Fruit fly (Drosophila melanogaster) whole organism, embryonic: ENCODE results near the gene TotZ.

Experiments
- Atf6 ChIP-seq: fragments of 200-800 bp; sonication (Bioruptor generic); IDR thresholded peaks from 2 replicates; pipeline ENCODE4 v1.3.6; 2022; ENCODE audit warnings: missing biosample characterization, missing genetic modification characterization
- CG12391 ChIP-seq: fragments of 200-800 bp; sonication (Bioruptor generic); optimal IDR thresholded peaks from 3 replicates; lab custom pipeline; 2018; ENCODE audit warnings: missing biosample characterization, mild to moderate bottlenecking, missing genetic modification characterization, moderate library complexity
- CG12942 ChIP-seq: fragments of 200-800 bp; sonication (Bioruptor generic); optimal IDR thresholded peaks from 3 replicates; lab custom pipeline; 2016; ENCODE audit warnings: missing biosample characterization, missing genetic modification characterization
- CG15011 ChIP-seq: fragments of 200-800 bp; sonication (Bioruptor generic); optimal IDR thresholded peaks from 3 replicates; lab custom pipeline; 2018; ENCODE audit warnings: missing biosample characterization, mild to moderate bottlenecking, missing genetic modification characterization
- CG17186 ChIP-seq: fragments of 200-800 bp; sonication (Bioruptor generic); optimal IDR thresholded peaks from 3 replicates; lab custom pipeline; 2017; ENCODE audit warnings: missing biosample characterization, missing genetic modification reagents, missing genetic modification characterization
- CG17385 ChIP-seq: fragments of 200-800 bp; sonication (Bioruptor generic); optimal IDR thresholded peaks from 3 replicates; lab custom pipeline; 2018; ENCODE audit warnings: missing biosample characterization, mild to moderate bottlenecking, missing genetic modification characterization
- CG17829 ChIP-seq: fragments of 200-800 bp; optimal IDR thresholded peaks from 2 replicates; lab custom pipeline; 2019; ENCODE audit warnings: missing biosample characterization, mild to moderate bottlenecking, missing genetic modification characterization, moderate library complexity
- CG18011 ChIP-seq: fragments of 200-800 bp; sonication (Bioruptor generic); optimal IDR thresholded peaks from 2 replicates; lab custom pipeline; 2017; ENCODE audit warnings: missing biosample characterization, missing genetic modification characterization, mild to moderate bottlenecking, moderate library complexity, missing genotype
- CG3065 ChIP-seq: fragments of 200-800 bp; sonication (Bioruptor generic); optimal IDR thresholded peaks from 2 replicates; lab custom pipeline; 2016; ENCODE audit warnings: missing biosample characterization, missing genetic modification characterization
- CG31388 ChIP-seq: fragments of 200-800 bp; sonication (Bioruptor generic); optimal IDR thresholded peaks from 2 replicates; lab custom pipeline; 2016; ENCODE audit warnings: missing biosample characterization, missing genetic modification characterization
- CG33213 ChIP-seq: fragments of 200-800 bp; sonication (Bioruptor generic); optimal IDR thresholded peaks from 3 replicates; lab custom pipeline; 2016; ENCODE audit warnings: missing biosample characterization, missing genetic modification characterization
- CG43689 ChIP-seq: fragments of 200-800 bp; sonication (Bioruptor generic); IDR thresholded peaks from 2 replicates; pipeline ENCODE4 v1.3.6; 2022; ENCODE audit warnings: missing biosample characterization, missing genetic modification characterization
- CG4424 ChIP-seq: fragments of 200-800 bp; sonication (Bioruptor generic); optimal IDR thresholded peaks from 3 replicates; lab custom pipeline; 2016; ENCODE audit warnings: missing biosample characterization, missing genetic modification characterization
- CG5953 ChIP-seq: fragments of 200-800 bp; sonication (Bioruptor generic); IDR thresholded peaks from 2 replicates; pipeline ENCODE4 v1.3.6; 2022; ENCODE audit warnings: missing biosample characterization, missing genetic modification characterization
- CG6654 ChIP-seq: fragments of 200-800 bp; sonication (Bioruptor generic); optimal IDR thresholded peaks from 2 replicates; lab custom pipeline; 2017; ENCODE audit warnings: missing biosample characterization, mild to moderate bottlenecking, missing genetic modification characterization
- CG6683 ChIP-seq: fragments of 200-800 bp; sonication (Bioruptor generic); optimal IDR thresholded peaks from 2 replicates; lab custom pipeline; 2017; ENCODE audit warnings: missing biosample characterization, mild to moderate bottlenecking, missing genetic modification characterization, missing genetic modification reagents
- CG8290 ChIP-seq, 3 experiments: fragments of 200-800 bp; sonication (Bioruptor generic); optimal IDR thresholded peaks; 2 replicates each; lab custom pipeline; 2016 to 2019; ENCODE audit warnings: missing biosample characterization in 3 of 3, missing genetic modification characterization in 3 of 3, mild to moderate bottlenecking in 2 of 3, moderate library complexity in 1 of 3
- CHES-1-like ChIP-seq: fragments of 200-800 bp; sonication (Bioruptor generic); optimal IDR thresholded peaks from 2 replicates; lab custom pipeline; 2016; ENCODE audit warnings: missing biosample characterization, missing genetic modification characterization
- Eip74EF ChIP-seq, 2 experiments: fragments of 200-800 bp in 1 of 2; fragments of >200 bp in 1 of 2; sonication (Bioruptor generic) in 1 of 2; optimal IDR thresholded peaks; 2 replicates each; lab custom pipeline; 2017 to 2019; ENCODE audit warnings: missing biosample characterization in 2 of 2, missing genetic modification characterization in 2 of 2, mild to moderate bottlenecking in 1 of 2, moderate library complexity in 1 of 2
- Fer1 ChIP-seq: fragments of 200-800 bp; sonication (Bioruptor generic); optimal IDR thresholded peaks from 2 replicates; lab custom pipeline; 2017; ENCODE audit warnings: missing biosample characterization, mild to moderate bottlenecking, missing genetic modification characterization
- H15 ChIP-seq: fragments of 200-800 bp; sonication (Bioruptor generic); IDR thresholded peaks from 3 replicates; pipeline ENCODE4 v1.3.6; 2022; ENCODE audit warnings: missing biosample characterization, missing genetic modification characterization
- Hand ChIP-seq: fragments of 200-800 bp; sonication (Bioruptor generic); optimal IDR thresholded peaks from 2 replicates; lab custom pipeline; 2017; ENCODE audit warnings: mild to moderate bottlenecking, missing biosample characterization, missing genetic modification reagents, missing genetic modification characterization
- Hr51 ChIP-seq, 2 experiments: fragments of 200-800 bp; sonication (Bioruptor generic); optimal IDR thresholded peaks; 2 replicates in 1 of 2; 3 replicates in 1 of 2; lab custom pipeline; 2016 to 2018; ENCODE audit warnings: missing biosample characterization in 2 of 2, missing genetic modification characterization in 2 of 2, mild to moderate bottlenecking in 1 of 2, moderate library complexity in 1 of 2
- Lpt ChIP-seq: fragments of >200 bp; optimal IDR thresholded peaks from 2 replicates; lab custom pipeline; 2018; ENCODE audit warnings: missing biosample characterization, missing genetic modification characterization
- Nf-YC ChIP-seq: fragments of 200-800 bp; optimal IDR thresholded peaks from 3 replicates; lab custom pipeline; 2019; ENCODE audit warnings: missing biosample characterization, mild to moderate bottlenecking, missing genetic modification characterization, moderate library complexity
- Oaz ChIP-seq: fragments of 200-800 bp; sonication (Bioruptor generic); IDR thresholded peaks from 2 replicates; pipeline ENCODE4 v1.3.6; 2022; ENCODE audit warnings: missing biosample characterization, missing genetic modification characterization
- Sin3A ChIP-seq: fragments of >200 bp; optimal IDR thresholded peaks from 2 replicates; lab custom pipeline; 2018
- Spps ChIP-seq: fragments of 200-800 bp; sonication (Bioruptor generic); optimal IDR thresholded peaks from 2 replicates; lab custom pipeline; 2018; ENCODE audit warnings: missing biosample characterization, mild to moderate bottlenecking, missing genetic modification characterization
- Vsx1 ChIP-seq: fragments of 200-800 bp; sonication (Bioruptor generic); optimal IDR thresholded peaks from 2 replicates; lab custom pipeline; 2017; ENCODE audit warnings: missing biosample characterization, mild to moderate bottlenecking, missing genetic modification characterization, missing genetic modification reagents
- Xrp1 ChIP-seq: fragments of 200-800 bp; sonication (Bioruptor generic); IDR thresholded peaks from 2 replicates; pipeline ENCODE4 v1.3.6; 2022; ENCODE audit warnings: missing biosample characterization, missing genetic modification characterization
- ara ChIP-seq: fragments of 200-800 bp; sonication (Bioruptor generic); IDR thresholded peaks from 2 replicates; pipeline ENCODE4 v1.3.6; 2022; ENCODE audit warnings: missing biosample characterization, missing genetic modification characterization
- ash1 ChIP-seq: fragments of 200-800 bp; sonication (Bioruptor generic); optimal IDR thresholded peaks from 2 replicates; lab custom pipeline; 2018; ENCODE audit warnings: missing biosample characterization, mild to moderate bottlenecking, missing genetic modification characterization
- bsh ChIP-seq, 2 experiments: fragments of 200-800 bp; sonication (Bioruptor generic); optimal IDR thresholded peaks; 2 replicates each; lab custom pipeline; 2017 to 2018; ENCODE audit warnings: mild to moderate bottlenecking in 2 of 2, missing biosample characterization in 2 of 2, missing genetic modification characterization in 2 of 2, moderate library complexity in 1 of 2
- chif ChIP-seq, 2 experiments: fragments of 200-800 bp; sonication (Bioruptor generic); optimal IDR thresholded peaks; 3 replicates each; lab custom pipeline; 2016; ENCODE audit warnings: missing biosample characterization in 2 of 2, missing genetic modification characterization in 2 of 2
- danr ChIP-seq: fragments of 200-800 bp; sonication (Bioruptor generic); IDR thresholded peaks from 2 replicates; pipeline ENCODE4 v1.3.6; 2022; ENCODE audit warnings: missing biosample characterization, missing genetic modification characterization
- dm ChIP-seq: fragments of 200-800 bp; sonication (Bioruptor generic); optimal IDR thresholded peaks from 3 replicates; lab custom pipeline; 2016; ENCODE audit warnings: missing biosample characterization, missing genetic modification characterization
- dmrt11E ChIP-seq: fragments of 200-800 bp; sonication (Bioruptor generic); optimal IDR thresholded peaks from 3 replicates; lab custom pipeline; 2018; ENCODE audit warnings: missing biosample characterization, mild to moderate bottlenecking, missing genetic modification characterization, moderate library complexity
- exex ChIP-seq: fragments of 200-800 bp; sonication (Bioruptor generic); optimal IDR thresholded peaks from 4 replicates; lab custom pipeline; 2018; ENCODE audit warnings: missing biosample characterization, mild to moderate bottlenecking, missing genetic modification characterization, moderate library complexity
- fru ChIP-seq: fragments of >200 bp; optimal IDR thresholded peaks from 2 replicates; lab custom pipeline; 2017
- gcm ChIP-seq: fragments of 200-800 bp; sonication (Bioruptor generic); optimal IDR thresholded peaks from 2 replicates; lab custom pipeline; 2019; ENCODE audit warnings: missing biosample characterization, mild to moderate bottlenecking, missing genetic modification characterization, moderate library complexity
- grn ChIP-seq: fragments of 200-800 bp; sonication (Bioruptor generic); optimal IDR thresholded peaks from 3 replicates; lab custom pipeline; 2017; ENCODE audit warnings: missing biosample characterization, missing genetic modification characterization
- h ChIP-seq: fragments of >200 bp; optimal IDR thresholded peaks from 2 replicates; lab custom pipeline; 2017
- hbn ChIP-seq: fragments of 200-800 bp; sonication (Bioruptor generic); IDR thresholded peaks from 2 replicates; pipeline ENCODE4 v1.3.6; 2022; ENCODE audit warnings: missing biosample characterization, missing genetic modification characterization; ENCODE audit not compliant: partially characterized antibody
- jumu ChIP-seq: fragments of 200-800 bp; sonication (Bioruptor generic); optimal IDR thresholded peaks from 3 replicates; lab custom pipeline; 2016; ENCODE audit warnings: missing biosample characterization, missing genetic modification characterization
- org-1 ChIP-seq: fragments of 200-800 bp; sonication (Bioruptor generic); optimal IDR thresholded peaks from 2 replicates; lab custom pipeline; 2017; ENCODE audit warnings: missing biosample characterization, missing genetic modification characterization
- row ChIP-seq: fragments of 200-800 bp; sonication (Bioruptor generic); IDR thresholded peaks from 3 replicates; pipeline ENCODE4 v1.3.6; 2022; ENCODE audit warnings: missing biosample characterization, missing genetic modification characterization
- sd ChIP-seq: fragments of 200-800 bp; sonication (Bioruptor generic); optimal IDR thresholded peaks from 3 replicates; lab custom pipeline; 2018; ENCODE audit warnings: missing biosample characterization, mild to moderate bottlenecking, missing genetic modification characterization, moderate library complexity
- sens ChIP-seq: fragments of 200-800 bp; sonication (Bioruptor generic); peaks from one replicate; lab custom pipeline; 2016; ENCODE audit warnings: missing biosample characterization, missing genetic modification characterization
- sens-2 ChIP-seq: fragments of 200-800 bp; sonication (Bioruptor generic); IDR thresholded peaks from 2 replicates; pipeline ENCODE4 v1.3.6; 2022; ENCODE audit warnings: missing biosample characterization, missing genetic modification characterization
- sr ChIP-seq: fragments of 200-800 bp; sonication (Bioruptor generic); IDR thresholded peaks from 3 replicates; pipeline ENCODE4 v1.3.6; 2022; ENCODE audit warnings: missing biosample characterization, missing genetic modification characterization
- wek ChIP-seq: fragments of 200-800 bp; sonication (Bioruptor generic); optimal IDR thresholded peaks from 3 replicates; lab custom pipeline; 2018; ENCODE audit warnings: missing biosample characterization, mild to moderate bottlenecking, missing genetic modification characterization, moderate library complexity

Gene TotZ

DNA sequence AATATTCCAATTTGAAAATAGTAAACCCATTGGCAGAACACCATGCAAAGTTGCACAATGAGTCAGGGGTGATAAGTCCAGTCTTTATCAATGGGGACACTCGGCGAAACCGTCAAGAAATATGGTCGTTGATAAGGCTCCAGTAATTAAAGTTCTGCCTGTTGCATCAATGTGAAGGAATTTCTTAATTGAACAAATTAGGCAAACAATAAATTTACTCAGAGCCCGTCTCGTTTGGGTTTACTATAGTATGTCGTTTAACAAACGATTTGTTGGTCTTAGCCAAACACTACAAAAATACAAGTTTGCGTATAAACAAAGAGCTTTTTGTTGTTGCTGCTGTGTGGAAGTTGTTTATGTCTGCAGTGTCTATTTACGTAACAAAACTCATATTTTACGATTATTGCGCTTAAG lies 42.8 kb upstream of the TotZ start (continued):
- TF ChIP-seq grn (GFP tag; lab: Kevin White, UChicago) (no peak), CG17385 (GFP tag; lab: Kevin White, UChicago) (peak; percentile 38), row (GFP tag; lab: Robert Waterston, UW) (0 out of 3 replicates have a peak, but pooled peaks have one; percentile 9), Atf6 (GFP tag; lab: Robert Waterston, UW) (peak; percentile 61), CG15011 (peak; percentile 66), Eip74EF (GFP tag; optimal IDR thresholded peaks at IDR 0.05; lab: Kevin White, UChicago) (peak in 1 of 2 experiments; percentile 1), CG12942 (GFP tag; lab: Kevin White, UChicago) (no peak), CG6683 (peak; percentile 4), wek (GFP tag; lab: Kevin White, UChicago) (peak; percentile 67), Xrp1 (GFP tag; lab: Robert Waterston, UW) (peak; percentile 47; the same call in 1 of the 2 replicates), jumu (GFP tag; lab: Kevin White, UChicago) (no peak), Oaz (GFP tag; lab: Robert Waterston, UW) (no peak), ash1 (peak; percentile 13), sens (GFP tag; lab: Kevin White, UChicago) (peak; percentile 67), CG17829 (no peak), org-1 (peak; percentile 49), CG12391 (tag; lab: Kevin White, UChicago) (no peak), dm (GFP tag; lab: Kevin White, UChicago) (no peak), Sin3A (lab: Kevin White, UChicago) (no peak), CG3065 (GFP tag; lab: Kevin White, UChicago) (no peak), H15 (GFP tag; lab: Robert Waterston, UW) (no peak), sd (peak; percentile 87), Fer1 (peak; percentile 59), Lpt (GFP tag; lab: Kevin White, UChicago) (no peak), gcm (GFP tag; lab: Kevin White, UChicago) (no peak), sr (GFP tag; lab: Robert Waterston, UW) (0 out of 3 replicates have a peak, but pooled peaks have one; percentile 5), CG5953 (GFP tag; lab: Robert Waterston, UW) (no peak), CG4424 (GFP tag; lab: Kevin White, UChicago) (peak; percentile 26), dmrt11E (no peak), Spps (tag; lab: Kevin White, UChicago) (no peak), CG8290 (GFP tag; optimal IDR thresholded peaks at IDR 0.05; lab: Kevin White, UChicago) (no peak), CG8290 (tag; optimal IDR thresholded peaks at IDR 0.05; lab: Kevin White, UChicago) (peak in 1 of 2 experiments; percentile 91), exex (tag; lab: Kevin White, UChicago) (peak; percentile 88), danr (GFP tag; lab: Robert Waterston, UW) (no peak), chif (GFP tag; optimal IDR thresholded peaks at IDR 0.05; lab: Kevin White, UChicago) (peak in 1 of 2 experiments; percentile 53), Vsx1 (GFP tag; lab: Kevin White, UChicago) (peak; percentile 50), sens-2 (GFP tag; lab: Robert Waterston, UW) (no peak), CHES-1-like (peak; percentile 8), Nf-YC (tag; lab: Kevin White, UChicago) (no peak), CG31388 (GFP tag; lab: Kevin White, UChicago) (no peak), Hr51 (GFP tag; optimal IDR thresholded peaks at IDR 0.05; lab: Kevin White, UChicago) (no peak), CG6654 (GFP tag; lab: Kevin White, UChicago) (no peak), h (lab: Kevin White, UChicago) (no peak), bsh (GFP tag; optimal IDR thresholded peaks at IDR 0.05; lab: Kevin White, UChicago) (peak in 1 of 2 experiments; percentile 44), Hand (GFP tag; lab: Kevin White, UChicago) (no peak), fru (no peak), ara (peak; percentile 17; the same call in 1 of the 2 replicates), CG18011 (no peak), CG43689 (GFP tag; lab: Robert Waterston, UW) (no peak), CG17186 (GFP tag; lab: Kevin White, UChicago) (no peak), CG33213 (GFP tag; lab: Kevin White, UChicago) (peak; percentile 37), hbn (GFP tag; lab: Robert Waterston, UW) (no peak)
